Worm (Caenorhabditis elegans): ENCODE results near the gene F44G4.7.

- TF ChIP-seq flt-1 (GFP tag; IDR thresholded peaks at IDR 0.05) (no peak), ztf-29 (GFP tag; IDR thresholded peaks at IDR 0.05) (no peak)
Measured at ce11 chrII:8960414-8960813, 44.6 kb downstream of the F44G4.7 start, which contains the start of gene cal-2.

All from whole organism, midembryonic.